Worm (Caenorhabditis elegans): Measurements from ENCODE around the gene ugt-20.

ce11 chrIV:6079925-6080324 is 3.5 kb downstream of the ugt-20 start, which contains the start of gene ugt-19:
- TF ChIP-seq hnd-1 (tag; optimal IDR thresholded peaks at IDR 0.05), result no peak
- TF ChIP-seq tbx-11 (GFP tag; IDR thresholded peaks at IDR 0.05), result no peak
